Worm (Caenorhabditis elegans) whole organism, young adult: ENCODE data around the gene srv-14.

Experiments used
- B0019.2 ChIP-seq: fragments of 200-800 bp; sonication (Bioruptor generic); conservative IDR thresholded peaks from 2 replicates; pipeline ENCODE4 v1.3.6; 2022; ENCODE audit warnings: missing genetic modification reagents, missing genetic modification characterization, missing compliant biosample characterization
- B0035.1 ChIP-seq: sonication (generic microtip); optimal IDR thresholded peaks from 2 replicates; lab custom pipeline; 2016; ENCODE audit warnings: missing genetic modification characterization, mild to moderate bottlenecking, missing compliant biosample characterization, missing genotype, missing genetic modification reagents
- C17E4.6 ChIP-seq: fragments of 200-800 bp; sonication (Bioruptor generic); IDR thresholded peaks from 2 replicates; pipeline ENCODE4 v1.3.6; 2022; ENCODE audit warnings: missing genetic modification reagents, missing genetic modification characterization, missing compliant biosample characterization
- F37B4.10 ChIP-seq: fragments of 200-800 bp; sonication (Bioruptor generic); IDR thresholded peaks from 2 replicates; pipeline ENCODE4 v1.3.6; 2022; ENCODE audit warnings: missing genetic modification characterization, missing compliant biosample characterization
- F49E8.2 ChIP-seq: sonication (generic microtip); optimal IDR thresholded peaks from 3 replicates; lab custom pipeline; 2017; ENCODE audit warnings: missing genetic modification characterization, mild to moderate bottlenecking, missing compliant biosample characterization, antibody characterized with exemption, moderate library complexity; ENCODE audit not compliant: insufficient read depth
- F55B11.4 ChIP-seq: sonication (generic microtip); optimal IDR thresholded peaks from 2 replicates; lab custom pipeline; 2016; ENCODE audit warnings: missing compliant biosample characterization, missing genetic modification characterization, borderline replicate concordance; ENCODE audit not compliant: insufficient read depth
- F57C9.4 ChIP-seq: sonication (generic microtip); optimal IDR thresholded peaks from 2 replicates; lab custom pipeline; 2017; ENCODE audit warnings: mild to moderate bottlenecking, missing genetic modification characterization, missing compliant biosample characterization
- K12H6.12 ChIP-seq: fragments of 200-800 bp; sonication (Bioruptor generic); optimal IDR thresholded peaks from 2 replicates; lab custom pipeline; 2018; ENCODE audit warnings: mild to moderate bottlenecking, missing genetic modification characterization, missing compliant biosample characterization
- Y53F4B.3 ChIP-seq: fragments of 200-800 bp; sonication (Bioruptor generic); IDR thresholded peaks from 2 replicates; pipeline ENCODE4 v1.3.6; 2022; ENCODE audit warnings: missing genetic modification reagents, missing genetic modification characterization, missing compliant biosample characterization
- Y56A3A.18 ChIP-seq: fragments of 200-800 bp; sonication (Bioruptor generic); IDR thresholded peaks from 2 replicates; pipeline ENCODE4 v1.3.6; 2022; ENCODE audit warnings: missing genetic modification reagents, missing genetic modification characterization, missing compliant biosample characterization
- Y67H2A.10 ChIP-seq: fragments of 200-800 bp; sonication (Bioruptor generic); conservative IDR thresholded peaks from 2 replicates; pipeline ENCODE4 v1.3.6; 2022; ENCODE audit warnings: missing genetic modification reagents, missing genetic modification characterization, missing compliant biosample characterization
- Y95B8A.8 ChIP-seq: fragments of 200-800 bp; sonication (Bioruptor generic); IDR thresholded peaks from 2 replicates; pipeline ENCODE4 v1.3.6; 2022; ENCODE audit warnings: missing genetic modification reagents, missing genetic modification characterization, missing compliant biosample characterization
- aptf-2 ChIP-seq: fragments of 200-800 bp; sonication (Bioruptor generic); conservative IDR thresholded peaks from 2 replicates; pipeline ENCODE4 v1.3.6; 2022; ENCODE audit warnings: missing genetic modification reagents, missing genetic modification characterization, missing compliant biosample characterization
- atf-7 ChIP-seq: sonication (generic microtip); optimal IDR thresholded peaks from 2 replicates; lab custom pipeline; 2017; ENCODE audit warnings: mild to moderate bottlenecking, missing genetic modification characterization, missing compliant biosample characterization
- athp-1 ChIP-seq: sonication (generic microtip); optimal IDR thresholded peaks from 2 replicates; lab custom pipeline; 2017; ENCODE audit warnings: mild to moderate bottlenecking, missing genetic modification characterization, missing compliant biosample characterization
- bed-1 ChIP-seq: fragments of 200-800 bp; sonication (Bioruptor generic); IDR thresholded peaks from 2 replicates; pipeline ENCODE4 v1.3.6; 2022; ENCODE audit warnings: missing genetic modification reagents, missing genetic modification characterization, missing compliant biosample characterization
- cebp-1 ChIP-seq, 2 experiments: fragments of 200-800 bp in 1 of 2; sonication (Bioruptor generic) in 1 of 2; sonication (generic microtip) in 1 of 2; IDR thresholded peaks in 1 of 2; optimal IDR thresholded peaks in 1 of 2; 2 replicates each; pipeline versions ENCODE4 v1.3.6 to Lab custom; 2017 to 2022; ENCODE audit warnings: missing compliant biosample characterization in 2 of 2, missing genetic modification characterization in 2 of 2, mild to moderate bottlenecking in 1 of 2, missing genetic modification reagents in 1 of 2, moderate library complexity in 1 of 2
- ceh-27 ChIP-seq: fragments of 200-800 bp; sonication (Bioruptor generic); optimal IDR thresholded peaks from 2 replicates; lab custom pipeline; 2018; ENCODE audit warnings: mild to moderate bottlenecking, missing genetic modification characterization, moderate library complexity, missing compliant biosample characterization
- ceh-40 ChIP-seq: fragments of 200-800 bp; sonication (Bioruptor generic); IDR thresholded peaks from 2 replicates; pipeline ENCODE4 v1.3.6; 2022; ENCODE audit warnings: missing genetic modification characterization, missing compliant biosample characterization
- ceh-79 ChIP-seq: sonication (generic microtip); optimal IDR thresholded peaks from 2 replicates; lab custom pipeline; 2017; ENCODE audit warnings: mild to moderate bottlenecking, missing genetic modification characterization, missing compliant biosample characterization
- ceh-91 ChIP-seq: fragments of 200-800 bp; sonication (Bioruptor generic); IDR thresholded peaks from 2 replicates; pipeline ENCODE4 v1.3.6; 2022; ENCODE audit warnings: missing genetic modification reagents, missing genetic modification characterization, missing compliant biosample characterization
- die-1 ChIP-seq: sonication (generic microtip); optimal IDR thresholded peaks from 2 replicates; lab custom pipeline; 2016; ENCODE audit warnings: missing genotype, mild to moderate bottlenecking, missing genetic modification characterization, missing compliant biosample characterization
- dox-1 ChIP-seq: fragments of 200-800 bp; sonication (Bioruptor generic); IDR thresholded peaks from 2 replicates; pipeline ENCODE4 v1.3.6; 2022; ENCODE audit warnings: missing genetic modification reagents, missing genetic modification characterization, missing compliant biosample characterization
- dpff-1 ChIP-seq: sonication (generic microtip); optimal IDR thresholded peaks from 2 replicates; lab custom pipeline; 2017; ENCODE audit warnings: mild to moderate bottlenecking, missing genetic modification characterization, missing compliant biosample characterization
- dpl-1 ChIP-seq: fragments of 150-350 bp; optimal IDR thresholded peaks from 2 replicates; lab custom pipeline; 2014; ENCODE audit warnings: missing biosample characterization, missing genetic modification reagents, missing genetic modification characterization
- egl-18 ChIP-seq: fragments of 200-800 bp; sonication (Bioruptor generic); IDR thresholded peaks from 2 replicates; pipeline ENCODE4 v1.3.6; 2022; ENCODE audit warnings: missing genetic modification reagents, missing genetic modification characterization, missing compliant biosample characterization
- egl-44 ChIP-seq: fragments of 200-800 bp; sonication (Bioruptor generic); IDR thresholded peaks from 2 replicates; pipeline ENCODE4 v1.3.6; 2022; ENCODE audit warnings: missing genetic modification reagents, missing genetic modification characterization, missing compliant biosample characterization
- ets-4 ChIP-seq: fragments of 200-800 bp; sonication (Bioruptor generic); optimal IDR thresholded peaks from 2 replicates; lab custom pipeline; 2018; ENCODE audit warnings: mild to moderate bottlenecking, missing genetic modification characterization, missing compliant biosample characterization
- hlh-26 ChIP-seq: fragments of 200-800 bp; sonication (Bioruptor generic); conservative IDR thresholded peaks from 2 replicates; pipeline ENCODE4 v1.3.6; 2022; ENCODE audit warnings: missing genetic modification reagents, missing genetic modification characterization, missing compliant biosample characterization
- hrde-1 ChIP-seq: sonication (generic microtip); optimal IDR thresholded peaks from 2 replicates; lab custom pipeline; 2016; ENCODE audit warnings: missing genetic modification characterization, mild to moderate bottlenecking, missing compliant biosample characterization, moderate library complexity, missing genotype, missing genetic modification reagents, borderline replicate concordance
- lag-1 ChIP-seq: fragments of 200-800 bp; sonication (Bioruptor generic); IDR thresholded peaks from 2 replicates; pipeline ENCODE4 v1.3.6; 2022; ENCODE audit warnings: missing genetic modification reagents, missing genetic modification characterization, missing compliant biosample characterization
- lin-35 ChIP-seq, 3 experiments: fragments of 150-350 bp in 2 of 3; sonication (generic microtip) in 1 of 3; optimal IDR thresholded peaks; 2 replicates each; lab custom pipeline; 2014 to 2018; ENCODE audit warnings: missing biosample characterization in 3 of 3, missing genetic modification characterization in 3 of 3, missing genetic modification reagents in 3 of 3
- lin-40 ChIP-seq: sonication (generic microtip); optimal IDR thresholded peaks from 2 replicates; lab custom pipeline; 2016; ENCODE audit warnings: missing genetic modification characterization, mild to moderate bottlenecking, missing compliant biosample characterization, missing genotype, missing genetic modification reagents
- lir-1 ChIP-seq: fragments of 200-800 bp; sonication (Bioruptor generic); conservative IDR thresholded peaks from 2 replicates; pipeline ENCODE4 v1.3.6; 2022; ENCODE audit warnings: missing genetic modification reagents, missing genetic modification characterization, missing compliant biosample characterization
- madf-8 ChIP-seq: fragments of 200-800 bp; sonication (Bioruptor generic); conservative IDR thresholded peaks from 2 replicates; pipeline ENCODE4 v1.3.6; 2022; ENCODE audit warnings: missing genetic modification reagents, missing genetic modification characterization, missing compliant biosample characterization
- mel-28 ChIP-seq: sonication (generic microtip); optimal IDR thresholded peaks from 2 replicates; lab custom pipeline; 2016; ENCODE audit warnings: borderline replicate concordance, mild to moderate bottlenecking, missing genetic modification characterization, missing compliant biosample characterization
- nfya-2 ChIP-seq: fragments of 200-800 bp; sonication (Bioruptor generic); IDR thresholded peaks from 2 replicates; pipeline ENCODE4 v1.3.6; 2022; ENCODE audit warnings: missing genetic modification reagents, missing genetic modification characterization, missing compliant biosample characterization
- repo-1 ChIP-seq: sonication (generic microtip); optimal IDR thresholded peaks from 2 replicates; lab custom pipeline; 2017; ENCODE audit warnings: mild to moderate bottlenecking, missing genetic modification characterization, missing compliant biosample characterization
- snpc-1.1 ChIP-seq: sonication (generic microtip); optimal IDR thresholded peaks from 2 replicates; lab custom pipeline; 2017; ENCODE audit warnings: missing genetic modification characterization, mild to moderate bottlenecking, missing compliant biosample characterization, antibody characterized with exemption, moderate library complexity, missing genotype, missing genetic modification reagents; ENCODE audit not compliant: insufficient read depth
- snpc-1.3 ChIP-seq: sonication (generic microtip); optimal IDR thresholded peaks from 2 replicates; lab custom pipeline; 2017; ENCODE audit warnings: missing genetic modification characterization, mild to moderate bottlenecking, missing compliant biosample characterization, antibody characterized with exemption, moderate library complexity, missing genotype, missing genetic modification reagents; ENCODE audit not compliant: insufficient read depth
- sptf-2 ChIP-seq: fragments of 200-800 bp; sonication (Bioruptor generic); optimal IDR thresholded peaks from 2 replicates; lab custom pipeline; 2018; ENCODE audit warnings: mild to moderate bottlenecking, missing genetic modification characterization, missing compliant biosample characterization
- tbx-9 ChIP-seq: sonication (generic microtip); optimal IDR thresholded peaks from 2 replicates; lab custom pipeline; 2016; ENCODE audit warnings: borderline replicate concordance, missing genetic modification characterization, inconsistent platforms, missing compliant biosample characterization
- unc-130 ChIP-seq: sonication (generic microtip); optimal IDR thresholded peaks from 2 replicates; lab custom pipeline; 2016; ENCODE audit warnings: missing genetic modification reagents, missing genetic modification characterization, missing compliant biosample characterization
- xnd-1 ChIP-seq: sonication (generic microtip); optimal IDR thresholded peaks from 2 replicates; lab custom pipeline; 2016; ENCODE audit warnings: missing genotype, missing genetic modification reagents, missing genetic modification characterization, missing compliant biosample characterization
- zfh-2 ChIP-seq: fragments of 200-800 bp; sonication (Bioruptor generic); conservative IDR thresholded peaks from 2 replicates; pipeline ENCODE4 v1.3.6; 2022; ENCODE audit warnings: missing genetic modification reagents, missing genetic modification characterization, missing compliant biosample characterization
- ztf-28 ChIP-seq: fragments of 200-800 bp; sonication (Bioruptor generic); IDR thresholded peaks from 2 replicates; pipeline ENCODE4 v1.3.6; 2022; ENCODE audit warnings: missing genetic modification reagents, missing genetic modification characterization, missing compliant biosample characterization

Gene srv-14

DNA sequence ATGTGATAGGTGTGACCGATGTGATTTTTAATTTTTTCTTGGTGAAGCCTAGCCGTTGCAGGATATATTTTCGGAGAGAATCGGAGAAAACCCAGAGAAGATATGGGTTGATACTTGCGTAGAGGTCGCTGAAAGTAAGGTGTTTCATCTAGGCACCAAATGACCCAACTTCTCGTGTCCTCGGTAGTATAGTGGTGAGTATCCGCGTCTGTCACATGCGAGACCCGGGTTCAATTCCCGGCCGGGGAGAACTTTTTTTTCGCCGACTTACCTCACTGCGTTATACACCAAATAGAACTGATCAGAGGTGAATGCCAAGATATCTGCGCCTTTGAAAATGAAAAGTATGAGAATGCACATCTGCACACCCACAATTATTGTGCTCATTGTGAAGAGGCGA, 37.8 kb upstream of the srv-14 start (continued):
- no peak for TF ChIP-seq unc-130 (GFP tag; lab: Kevin White, UChicago)
- TF ChIP-seq athp-1 = no peak
- TF ChIP-seq ztf-28 = peak; percentile 77; the same call in 1 of the 2 replicates
- no peak for TF ChIP-seq Y56A3A.18 (GFP tag; lab: Robert Waterston, UW)
- TF ChIP-seq zfh-2 (GFP tag; lab: Robert Waterston, UW) = no peak; the same call in 1 of the 2 replicates
- no peak for TF ChIP-seq bed-1
- TF ChIP-seq die-1 = peak; percentile 80
- TF ChIP-seq lag-1 = no peak
- TF ChIP-seq dpl-1 (GFP tag; lab: Kevin White, UChicago) = no peak
- TF ChIP-seq dpff-1 (tag; lab: Kevin White, UChicago) = no peak
- TF ChIP-seq ceh-79 (tag; lab: Kevin White, UChicago) = no peak

DNA sequence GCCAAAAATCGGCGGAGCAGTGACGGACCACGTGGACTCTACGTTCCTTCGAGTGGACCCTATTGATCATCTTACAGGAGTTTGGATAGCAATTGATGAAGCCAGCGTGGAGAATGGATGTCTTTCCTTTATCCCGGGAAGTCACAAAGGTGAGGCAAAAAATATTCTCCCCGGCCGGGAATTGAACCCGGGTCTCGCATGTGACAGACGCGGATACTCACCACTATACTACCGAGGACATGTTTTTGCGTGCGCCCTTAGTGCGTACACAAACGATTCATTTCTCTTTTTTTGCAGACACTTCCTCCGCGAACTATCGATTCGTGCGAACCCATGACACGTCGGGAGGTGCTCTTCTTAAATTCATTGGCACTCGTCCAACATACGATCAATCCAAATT, 37.1 kb upstream of the srv-14 start:
- no peak for TF ChIP-seq madf-8 (GFP tag; lab: Robert Waterston, UW)
- TF ChIP-seq dox-1 (GFP tag; lab: Robert Waterston, UW) = no peak; the same call in 1 of the 2 replicates
- no peak for TF ChIP-seq Y95B8A.8 (GFP tag; lab: Robert Waterston, UW)
- TF ChIP-seq sptf-2 (GFP tag; lab: Kevin White, UChicago) = no peak
- TF ChIP-seq aptf-2 (GFP tag; lab: Robert Waterston, UW) = no peak
- TF ChIP-seq B0035.1 (tag; lab: Kevin White, UChicago) = no peak
- peak; percentile 21 for TF ChIP-seq lin-40 (tag; lab: Kevin White, UChicago)
- no peak for TF ChIP-seq nfya-2
- 0 out of 2 replicates have a peak, but pooled peaks have one; percentile 7 for TF ChIP-seq B0019.2
- no peak for TF ChIP-seq egl-18 (GFP tag; lab: Robert Waterston, UW)
- no peak for TF ChIP-seq Y53F4B.3 (GFP tag; lab: Robert Waterston, UW)
- TF ChIP-seq F37B4.10 (GFP tag; lab: Robert Waterston, UW) = no peak
- no peak for TF ChIP-seq hlh-26 (GFP tag; lab: Robert Waterston, UW)
- no peak for TF ChIP-seq lir-1 (GFP tag; lab: Robert Waterston, UW)
- peak; percentile 77 for TF ChIP-seq die-1
- TF ChIP-seq xnd-1 (tag; lab: Kevin White, UChicago) = no peak
- TF ChIP-seq snpc-1.1 (tag; lab: Kevin White, UChicago) = peak; percentile 61
- peak; percentile 33 for TF ChIP-seq F49E8.2 (tag; lab: Kevin White, UChicago)
- TF ChIP-seq mel-28 (tag; lab: Kevin White, UChicago) = no peak
- no peak for TF ChIP-seq C17E4.6
- TF ChIP-seq tbx-9 (tag; lab: Kevin White, UChicago) = no peak
- 0 out of 2 replicates have a peak, but pooled peaks have one; percentile 74 for TF ChIP-seq ceh-40 (GFP tag; lab: Robert Waterston, UW)
- TF ChIP-seq cebp-1 (GFP tag; IDR thresholded peaks at IDR 0.05; lab: Robert Waterston, UW) = 0 out of 2 replicates have a peak, but pooled peaks have one; percentile 33
- no peak for TF ChIP-seq cebp-1 (tag; optimal IDR thresholded peaks at IDR 0.05; lab: Kevin White, UChicago)
- no peak for TF ChIP-seq ceh-91 (GFP tag; lab: Robert Waterston, UW)
- TF ChIP-seq ceh-27 = peak; percentile 97
- no peak for TF ChIP-seq F57C9.4 (tag; lab: Kevin White, UChicago)
- TF ChIP-seq F55B11.4 (tag; lab: Kevin White, UChicago) = no peak
- peak; percentile 1 for TF ChIP-seq atf-7 (tag; lab: Kevin White, UChicago)
- peak; percentile 10 for TF ChIP-seq K12H6.12
- no peak for TF ChIP-seq Y67H2A.10 (GFP tag; lab: Robert Waterston, UW)
- TF ChIP-seq hrde-1 = peak; percentile 2
- peak; percentile 39; the same call in 1 of the 2 replicates for TF ChIP-seq egl-44 (GFP tag; lab: Robert Waterston, UW)
- TF ChIP-seq ets-4 (GFP tag; lab: Kevin White, UChicago) = peak; percentile 16
- TF ChIP-seq snpc-1.3 (tag; lab: Kevin White, UChicago) = peak; percentile 61
- no peak for TF ChIP-seq lin-35 (GFP tag; optimal IDR thresholded peaks at IDR 0.05; lab: Kevin White, UChicago)
- TF ChIP-seq repo-1 = peak; percentile 69
